Worm (Caenorhabditis elegans) whole organism, young adult: ENCODE measurements around the gene srd-21.

Experiments
- B0261.1 ChIP-seq: sonication (generic microtip); optimal IDR thresholded peaks from 2 replicates; lab custom pipeline; 2016; ENCODE audit warnings: mild to moderate bottlenecking, missing genetic modification characterization, moderate library complexity, missing compliant biosample characterization
- F22D6.2 ChIP-seq: sonication (generic microtip); optimal IDR thresholded peaks from 2 replicates; lab custom pipeline; 2016; ENCODE audit warnings: mild to moderate bottlenecking, missing genetic modification characterization, missing compliant biosample characterization
- F33H1.4 ChIP-seq: fragments of 200-800 bp; sonication (Bioruptor generic); IDR thresholded peaks from 2 replicates; pipeline ENCODE4 v1.3.6; 2022; ENCODE audit warnings: missing genetic modification reagents, missing genetic modification characterization, missing compliant biosample characterization
- F52B5.7 ChIP-seq: sonication (generic microtip); optimal IDR thresholded peaks from 2 replicates; lab custom pipeline; 2016; ENCODE audit warnings: mild to moderate bottlenecking, missing genetic modification characterization, missing compliant biosample characterization
- K11D2.4 ChIP-seq: fragments of 200-800 bp; sonication (Bioruptor generic); IDR thresholded peaks from 2 replicates; pipeline ENCODE4 v1.3.6; 2022; ENCODE audit warnings: missing genetic modification reagents, missing genetic modification characterization, missing compliant biosample characterization
- Y53F4B.3 ChIP-seq: fragments of 200-800 bp; sonication (Bioruptor generic); IDR thresholded peaks from 2 replicates; pipeline ENCODE4 v1.3.6; 2022; ENCODE audit warnings: missing genetic modification reagents, missing genetic modification characterization, missing compliant biosample characterization
- Y95B8A.8 ChIP-seq: fragments of 200-800 bp; sonication (Bioruptor generic); IDR thresholded peaks from 2 replicates; pipeline ENCODE4 v1.3.6; 2022; ENCODE audit warnings: missing genetic modification reagents, missing genetic modification characterization, missing compliant biosample characterization
- attf-6 ChIP-seq: fragments of 200-800 bp; sonication (Bioruptor generic); IDR thresholded peaks from 2 replicates; pipeline ENCODE4 v1.3.6; 2022; ENCODE audit warnings: missing genetic modification reagents, missing genetic modification characterization, missing compliant biosample characterization
- bed-2 ChIP-seq: fragments of 200-800 bp; sonication (Bioruptor generic); IDR thresholded peaks from 2 replicates; pipeline ENCODE4 v1.3.6; 2022; ENCODE audit warnings: missing genetic modification reagents, missing genetic modification characterization, missing compliant biosample characterization
- cebp-1 ChIP-seq, 2 experiments: fragments of 200-800 bp in 1 of 2; sonication (Bioruptor generic) in 1 of 2; sonication (generic microtip) in 1 of 2; IDR thresholded peaks in 1 of 2; optimal IDR thresholded peaks in 1 of 2; 2 replicates each; pipeline versions ENCODE4 v1.3.6 to Lab custom; 2017 to 2022; ENCODE audit warnings: missing compliant biosample characterization in 2 of 2, missing genetic modification characterization in 2 of 2, mild to moderate bottlenecking in 1 of 2, missing genetic modification reagents in 1 of 2, moderate library complexity in 1 of 2
- ceh-100 ChIP-seq: fragments of 200-800 bp; sonication (Bioruptor generic); IDR thresholded peaks from 2 replicates; pipeline ENCODE4 v1.3.6; 2022; ENCODE audit warnings: missing genetic modification reagents, missing genetic modification characterization, missing compliant biosample characterization
- egl-44 ChIP-seq: fragments of 200-800 bp; sonication (Bioruptor generic); IDR thresholded peaks from 2 replicates; pipeline ENCODE4 v1.3.6; 2022; ENCODE audit warnings: missing genetic modification reagents, missing genetic modification characterization, missing compliant biosample characterization
- ekl-4 ChIP-seq: fragments of 200-800 bp; sonication (Bioruptor generic); IDR thresholded peaks from 2 replicates; pipeline ENCODE4 v1.3.6; 2022; ENCODE audit warnings: missing genetic modification reagents, missing genetic modification characterization, missing compliant biosample characterization
- him-1 ChIP-seq: sonication (generic microtip); optimal IDR thresholded peaks from 2 replicates; lab custom pipeline; 2016; ENCODE audit warnings: missing genotype, missing genetic modification reagents, missing genetic modification characterization, missing compliant biosample characterization
- hmg-1.2 ChIP-seq: fragments of 200-800 bp; sonication (Bioruptor generic); IDR thresholded peaks from 2 replicates; pipeline ENCODE4 v1.3.6; 2022; ENCODE audit warnings: missing genetic modification reagents, missing genetic modification characterization, missing compliant biosample characterization
- hmg-20 ChIP-seq: fragments of 200-800 bp; sonication (Bioruptor generic); IDR thresholded peaks from 2 replicates; pipeline ENCODE4 v1.3.6; 2022; ENCODE audit warnings: missing genetic modification reagents, missing genetic modification characterization, missing compliant biosample characterization
- hsf-1 ChIP-seq: fragments of 200-800 bp; sonication (Bioruptor generic); IDR thresholded peaks from 2 replicates; pipeline ENCODE4 v1.3.6; 2022; ENCODE audit warnings: missing genetic modification reagents, missing genetic modification characterization, missing compliant biosample characterization
- let-526 ChIP-seq: fragments of 200-800 bp; sonication (Bioruptor generic); IDR thresholded peaks from 2 replicates; pipeline ENCODE4 v1.3.6; 2022; ENCODE audit warnings: missing genetic modification reagents, missing genetic modification characterization, missing compliant biosample characterization
- lin-26 ChIP-seq: fragments of 200-800 bp; sonication (Bioruptor generic); IDR thresholded peaks from 2 replicates; pipeline ENCODE4 v1.3.6; 2022; ENCODE audit warnings: missing genetic modification reagents, missing genetic modification characterization, missing compliant biosample characterization
- lin-35 ChIP-seq, 3 experiments: fragments of 150-350 bp in 2 of 3; sonication (generic microtip) in 1 of 3; optimal IDR thresholded peaks; 2 replicates each; lab custom pipeline; 2014 to 2018; ENCODE audit warnings: missing biosample characterization in 3 of 3, missing genetic modification characterization in 3 of 3, missing genetic modification reagents in 3 of 3
- lin-40 ChIP-seq: sonication (generic microtip); optimal IDR thresholded peaks from 2 replicates; lab custom pipeline; 2016; ENCODE audit warnings: missing genetic modification characterization, mild to moderate bottlenecking, missing compliant biosample characterization, missing genotype, missing genetic modification reagents
- lin-54 ChIP-seq: fragments of 200-800 bp; sonication (Bioruptor generic); optimal IDR thresholded peaks from 2 replicates; lab custom pipeline; 2018; ENCODE audit warnings: mild to moderate bottlenecking, missing genetic modification characterization, missing compliant biosample characterization
- lir-1 ChIP-seq: fragments of 200-800 bp; sonication (Bioruptor generic); conservative IDR thresholded peaks from 2 replicates; pipeline ENCODE4 v1.3.6; 2022; ENCODE audit warnings: missing genetic modification reagents, missing genetic modification characterization, missing compliant biosample characterization
- lsl-1 ChIP-seq: fragments of 200-800 bp; sonication (Bioruptor generic); optimal IDR thresholded peaks from 2 replicates; lab custom pipeline; 2018; ENCODE audit warnings: mild to moderate bottlenecking, missing genetic modification characterization, moderate library complexity, missing compliant biosample characterization
- lsy-27 ChIP-seq: sonication (generic microtip); optimal IDR thresholded peaks from 2 replicates; lab custom pipeline; 2017; ENCODE audit warnings: missing genetic modification characterization, mild to moderate bottlenecking, missing compliant biosample characterization, antibody characterized with exemption, missing genotype, borderline replicate concordance; ENCODE audit not compliant: insufficient read depth
- mel-28 ChIP-seq: sonication (generic microtip); optimal IDR thresholded peaks from 2 replicates; lab custom pipeline; 2016; ENCODE audit warnings: borderline replicate concordance, mild to moderate bottlenecking, missing genetic modification characterization, missing compliant biosample characterization
- mes-4 ChIP-seq: sonication (generic microtip); optimal IDR thresholded peaks from 2 replicates; lab custom pipeline; 2016; ENCODE audit warnings: missing genotype, missing genetic modification characterization, missing compliant biosample characterization
- mxl-1 ChIP-seq: sonication (generic microtip); optimal IDR thresholded peaks from 2 replicates; lab custom pipeline; 2016; ENCODE audit warnings: missing genetic modification characterization, missing compliant biosample characterization
- nfyb-1 ChIP-seq: fragments of 200-800 bp; sonication (Bioruptor generic); IDR thresholded peaks from 2 replicates; pipeline ENCODE4 v1.3.6; 2022; ENCODE audit warnings: missing genetic modification reagents, missing genetic modification characterization, missing compliant biosample characterization
- nhr-120 ChIP-seq: fragments of 200-800 bp; sonication (Bioruptor generic); IDR thresholded peaks from 2 replicates; pipeline ENCODE4 v1.3.6; 2022; ENCODE audit warnings: missing genetic modification characterization, missing compliant biosample characterization
- nhr-179 ChIP-seq: sonication (generic microtip); optimal IDR thresholded peaks from 2 replicates; lab custom pipeline; 2016; ENCODE audit warnings: mild to moderate bottlenecking, missing genetic modification characterization, missing compliant biosample characterization
- nhr-80 ChIP-seq: sonication (generic microtip); optimal IDR thresholded peaks from 2 replicates; lab custom pipeline; 2016; ENCODE audit warnings: missing genetic modification characterization, missing compliant biosample characterization
- nhr-90 ChIP-seq: sonication (generic microtip); optimal IDR thresholded peaks from 2 replicates; lab custom pipeline; 2016; ENCODE audit warnings: missing genotype, mild to moderate bottlenecking, missing genetic modification characterization, missing compliant biosample characterization
- pbrm-1 ChIP-seq: fragments of 200-800 bp; sonication (Bioruptor generic); IDR thresholded peaks from 2 replicates; pipeline ENCODE4 v1.3.6; 2022; ENCODE audit warnings: missing genetic modification reagents, missing genetic modification characterization, missing compliant biosample characterization
- rec-8 ChIP-seq, 2 experiments: sonication (generic microtip); optimal IDR thresholded peaks; 2 replicates each; lab custom pipeline; 2016; ENCODE audit warnings: mild to moderate bottlenecking in 2 of 2, missing genetic modification characterization in 2 of 2, missing genetic modification reagents in 2 of 2, missing genotype in 2 of 2, missing biosample characterization in 1 of 2, missing compliant biosample characterization in 1 of 2, moderate library complexity in 1 of 2
- repo-1 ChIP-seq: sonication (generic microtip); optimal IDR thresholded peaks from 2 replicates; lab custom pipeline; 2017; ENCODE audit warnings: mild to moderate bottlenecking, missing genetic modification characterization, missing compliant biosample characterization
- rpc-1 ChIP-seq, 2 experiments: fragments of 150-350 bp in 1 of 2; sonication (generic microtip) in 1 of 2; optimal IDR thresholded peaks; 2 replicates each; lab custom pipeline; 2014 to 2018; ENCODE audit warnings: missing biosample characterization in 1 of 2, missing genetic modification characterization in 1 of 2, missing genetic modification reagents in 1 of 2, missing genotype in 1 of 2
- sea-2 ChIP-seq: fragments of 200-800 bp; sonication (Bioruptor generic); IDR thresholded peaks from 2 replicates; pipeline ENCODE4 v1.3.6; 2022; ENCODE audit warnings: missing genetic modification characterization, missing compliant biosample characterization
- snpc-1.1 ChIP-seq: sonication (generic microtip); optimal IDR thresholded peaks from 2 replicates; lab custom pipeline; 2017; ENCODE audit warnings: missing genetic modification characterization, mild to moderate bottlenecking, missing compliant biosample characterization, antibody characterized with exemption, moderate library complexity, missing genotype, missing genetic modification reagents; ENCODE audit not compliant: insufficient read depth
- snpc-1.3 ChIP-seq: sonication (generic microtip); optimal IDR thresholded peaks from 2 replicates; lab custom pipeline; 2017; ENCODE audit warnings: missing genetic modification characterization, mild to moderate bottlenecking, missing compliant biosample characterization, antibody characterized with exemption, moderate library complexity, missing genotype, missing genetic modification reagents; ENCODE audit not compliant: insufficient read depth
- snpc-3.4 ChIP-seq: sonication (generic microtip); optimal IDR thresholded peaks from 2 replicates; lab custom pipeline; 2017; ENCODE audit warnings: missing genetic modification characterization, mild to moderate bottlenecking, missing compliant biosample characterization, antibody characterized with exemption, moderate library complexity, missing genotype, missing genetic modification reagents
- tbp1 ChIP-seq: fragments of 200-800 bp; sonication (Bioruptor generic); optimal IDR thresholded peaks from 2 replicates; lab custom pipeline; 2018; ENCODE audit warnings: mild to moderate bottlenecking, missing genetic modification characterization, missing compliant biosample characterization
- ztf-18 ChIP-seq: sonication (generic microtip); optimal IDR thresholded peaks from 2 replicates; lab custom pipeline; 2016; ENCODE audit warnings: missing genotype, mild to moderate bottlenecking, missing genetic modification characterization, missing compliant biosample characterization
- ztf-22 ChIP-seq: fragments of 200-800 bp; sonication (Bioruptor generic); optimal IDR thresholded peaks from 2 replicates; lab custom pipeline; 2018; ENCODE audit warnings: mild to moderate bottlenecking, missing genetic modification characterization, moderate library complexity, missing compliant biosample characterization
- ztf-6 ChIP-seq: fragments of 200-800 bp; sonication (Bioruptor generic); IDR thresholded peaks from 2 replicates; pipeline ENCODE4 v1.3.6; 2022; ENCODE audit warnings: missing genetic modification reagents, missing genetic modification characterization, missing compliant biosample characterization

Gene srd-21

ce11 chrV:16648317-16649018, 18.8 kb downstream of the srd-21 start, which contains the start of gene W06G6.20 (continued):
- TF ChIP-seq ceh-100 (GFP tag; lab: Robert Waterston, UW) (0 out of 2 replicates have a peak, but pooled peaks have one; percentile 9), mes-4 (tag; lab: Kevin White, UChicago) (no peak), tbp1 (GFP tag; lab: Kevin White, UChicago) (peak; percentile 90), cebp-1 (GFP tag; IDR thresholded peaks at IDR 0.05; lab: Robert Waterston, UW) (no peak), cebp-1 (tag; optimal IDR thresholded peaks at IDR 0.05; lab: Kevin White, UChicago) (peak; percentile 31), Y53F4B.3 (no peak), snpc-3.4 (tag; lab: Kevin White, UChicago) (peak; percentile 59), attf-6 (GFP tag; lab: Robert Waterston, UW) (peak; percentile 79), lir-1 (GFP tag; lab: Robert Waterston, UW) (no peak), mxl-1 (tag; lab: Kevin White, UChicago) (peak; percentile 24), lsy-27 (tag; lab: Kevin White, UChicago) (peak; percentile 22), lin-26 (GFP tag; lab: Robert Waterston, UW) (peak; percentile 86), F22D6.2 (tag; lab: Kevin White, UChicago) (no peak), hsf-1 (GFP tag; lab: Robert Waterston, UW) (peak; percentile 20; the same call in 1 of the 2 replicates), repo-1 (no peak), hmg-1.2 (GFP tag; lab: Robert Waterston, UW) (peak; percentile 50; the same call in 1 of the 2 replicates), K11D2.4 (no peak), nhr-80 (tag; lab: Kevin White, UChicago) (peak; percentile 3), hmg-20 (no peak), him-1 (peak; percentile 74), nhr-179 (tag; lab: Kevin White, UChicago) (no peak), sea-2 (GFP tag; lab: Robert Waterston, UW) (no peak), egl-44 (no peak), nfyb-1 (GFP tag; lab: Robert Waterston, UW) (0 out of 2 replicates have a peak, but pooled peaks have one; percentile 47), rec-8 (tag; optimal IDR thresholded peaks at IDR 0.05; lab: Kevin White, UChicago) (peak in 1 of 2 experiments; percentile 11), B0261.1 (tag; lab: Kevin White, UChicago) (peak; percentile 75), rpc-1 (optimal IDR thresholded peaks at IDR 0.05; lab: Kevin White, UChicago) (peak; percentile 71), rpc-1 (tag; optimal IDR thresholded peaks at IDR 0.05; lab: Kevin White, UChicago) (peak; percentile 90), ekl-4 (no peak), snpc-1.3 (tag; lab: Kevin White, UChicago) (peak; percentile 65), F33H1.4 (no peak), ztf-22 (no peak), bed-2 (GFP tag; lab: Robert Waterston, UW) (no peak), mel-28 (no peak), lsl-1 (GFP tag; lab: Kevin White, UChicago) (no peak), ztf-6 (GFP tag; lab: Robert Waterston, UW) (no peak), ztf-18 (tag; lab: Kevin White, UChicago) (peak; percentile 37), pbrm-1 (peak; percentile 63; the same call in 1 of the 2 replicates), let-526 (GFP tag; lab: Robert Waterston, UW) (no peak), lin-54 (peak; percentile 10), nhr-120 (GFP tag; lab: Robert Waterston, UW) (no peak), lin-35 (GFP tag; optimal IDR thresholded peaks at IDR 0.05; lab: Kevin White, UChicago) (no peak), F52B5.7 (tag; lab: Kevin White, UChicago) (no peak), Y95B8A.8 (GFP tag; lab: Robert Waterston, UW) (no peak), nhr-90 (tag; lab: Kevin White, UChicago) (peak; percentile 39), snpc-1.1 (tag; lab: Kevin White, UChicago) (peak; percentile 75), lin-40 (tag; lab: Kevin White, UChicago) (no peak)
